Fruit fly (Drosophila melanogaster) whole organism, embryonic: ENCODE measurements around the gene CG6067.

ENCODE experiments used
- B-H2 ChIP-seq: fragments of 200-800 bp; sonication (Bioruptor generic); optimal IDR thresholded peaks from 2 replicates; lab custom pipeline; 2018; ENCODE audit warnings: missing biosample characterization, mild to moderate bottlenecking, missing genetic modification characterization
- Blimp-1 ChIP-seq: fragments of 200-800 bp; sonication (Bioruptor generic); optimal IDR thresholded peaks from 3 replicates; lab custom pipeline; 2018; ENCODE audit warnings: missing biosample characterization, missing genetic modification characterization, mild to moderate bottlenecking, moderate library complexity, missing genetic modification reagents
- Bteb2 ChIP-seq: fragments of 200-800 bp; sonication (Bioruptor generic); optimal IDR thresholded peaks from 2 replicates; lab custom pipeline; 2016; ENCODE audit warnings: missing biosample characterization, missing genetic modification characterization
- C15 ChIP-seq: fragments of 200-800 bp; sonication (Bioruptor generic); IDR thresholded peaks from 3 replicates; pipeline ENCODE4 v1.3.6; 2022; ENCODE audit warnings: missing biosample characterization, missing genetic modification characterization
- CG10147 ChIP-seq: fragments of 200-800 bp; sonication (Bioruptor generic); optimal IDR thresholded peaks from 2 replicates; lab custom pipeline; 2019; ENCODE audit warnings: missing biosample characterization, mild to moderate bottlenecking, missing genetic modification characterization, moderate library complexity
- CG10979 ChIP-seq: fragments of 200-800 bp; sonication (Bioruptor generic); optimal IDR thresholded peaks from 2 replicates; lab custom pipeline; 2018; ENCODE audit warnings: missing biosample characterization, mild to moderate bottlenecking, missing genetic modification characterization, moderate library complexity
- CG11560 ChIP-seq: fragments of 200-800 bp; sonication (Bioruptor generic); IDR thresholded peaks from 3 replicates; pipeline ENCODE4 v1.3.6; 2022; ENCODE audit warnings: missing biosample characterization, missing genetic modification characterization
- CG12219 ChIP-seq: fragments of 200-800 bp; sonication (Bioruptor generic); optimal IDR thresholded peaks from 3 replicates; lab custom pipeline; 2018; ENCODE audit warnings: missing biosample characterization, mild to moderate bottlenecking, missing genetic modification characterization
- CG1233 ChIP-seq: fragments of 200-800 bp; sonication (Bioruptor generic); optimal IDR thresholded peaks from 4 replicates; lab custom pipeline; 2018; ENCODE audit warnings: missing biosample characterization, mild to moderate bottlenecking, missing genetic modification characterization
- CG13123 ChIP-seq: fragments of 200-800 bp; sonication (Bioruptor generic); optimal IDR thresholded peaks from 2 replicates; lab custom pipeline; 2016; ENCODE audit warnings: missing biosample characterization, missing genetic modification characterization
- CG13894 ChIP-seq: fragments of 200-800 bp; sonication (Bioruptor generic); optimal IDR thresholded peaks from 3 replicates; lab custom pipeline; 2018; ENCODE audit warnings: missing biosample characterization, mild to moderate bottlenecking, missing genetic modification characterization, moderate library complexity
- CG14710 ChIP-seq: fragments of 200-800 bp; sonication (Bioruptor generic); optimal IDR thresholded peaks from 3 replicates; lab custom pipeline; 2019; ENCODE audit warnings: missing biosample characterization, mild to moderate bottlenecking, missing genetic modification characterization, moderate library complexity
- CG14965 ChIP-seq: fragments of 200-800 bp; sonication (Bioruptor generic); optimal IDR thresholded peaks from 2 replicates; lab custom pipeline; 2016; ENCODE audit warnings: missing biosample characterization, missing genetic modification characterization, borderline replicate concordance
- CG16779 ChIP-seq: fragments of 200-800 bp; sonication (Bioruptor generic); IDR thresholded peaks from 2 replicates; pipeline ENCODE4 v1.3.6; 2022; ENCODE audit warnings: missing biosample characterization, missing genetic modification characterization
- CG17802 ChIP-seq: fragments of 200-800 bp; sonication (Bioruptor generic); optimal IDR thresholded peaks from 2 replicates; lab custom pipeline; 2018; ENCODE audit warnings: missing biosample characterization, mild to moderate bottlenecking, missing genetic modification characterization, moderate library complexity
- CG31365 ChIP-seq: fragments of 200-800 bp; sonication (Bioruptor generic); optimal IDR thresholded peaks from 2 replicates; lab custom pipeline; 2018; ENCODE audit warnings: missing biosample characterization, mild to moderate bottlenecking, missing genetic modification characterization
- CG32767 ChIP-seq: fragments of 200-800 bp; sonication (Bioruptor generic); IDR thresholded peaks from 2 replicates; pipeline ENCODE4 v1.3.6; 2022; ENCODE audit warnings: missing biosample characterization, missing genetic modification characterization
- CG4707 ChIP-seq: fragments of 200-800 bp; sonication (Bioruptor generic); optimal IDR thresholded peaks from 2 replicates; lab custom pipeline; 2018; ENCODE audit warnings: missing biosample characterization, mild to moderate bottlenecking, missing genetic modification characterization, moderate library complexity
- CG4820 ChIP-seq: fragments of 200-800 bp; sonication (Bioruptor generic); optimal IDR thresholded peaks from 3 replicates; lab custom pipeline; 2016; ENCODE audit warnings: missing biosample characterization, missing genetic modification characterization
- CG5180 ChIP-seq: fragments of 200-800 bp; sonication (Bioruptor generic); optimal IDR thresholded peaks from 3 replicates; lab custom pipeline; 2017; ENCODE audit warnings: missing biosample characterization, missing genetic modification characterization, mild to moderate bottlenecking, moderate library complexity, missing genetic modification reagents
- CG7357 ChIP-seq: fragments of 200-800 bp; sonication (Bioruptor generic); IDR thresholded peaks from 3 replicates; pipeline ENCODE4 v1.3.6; 2022; ENCODE audit warnings: missing biosample characterization, missing genetic modification characterization
- CG7372 ChIP-seq: fragments of 200-800 bp; sonication (Bioruptor generic); IDR thresholded peaks from 2 replicates; pipeline ENCODE4 v1.3.6; 2022; ENCODE audit warnings: missing biosample characterization, missing genetic modification characterization
- CG8359 ChIP-seq: fragments of 200-800 bp; sonication (Bioruptor generic); optimal IDR thresholded peaks from 2 replicates; lab custom pipeline; 2017; ENCODE audit warnings: missing biosample characterization, mild to moderate bottlenecking, missing genetic modification characterization, borderline replicate concordance
- CG9215 ChIP-seq: fragments of 200-800 bp; sonication (Bioruptor generic); IDR thresholded peaks from 2 replicates; pipeline ENCODE4 v1.3.6; 2022; ENCODE audit warnings: missing biosample characterization, missing genetic modification characterization
- Camta ChIP-seq: fragments of 200-800 bp; sonication (Bioruptor generic); optimal IDR thresholded peaks from 2 replicates; lab custom pipeline; 2016; ENCODE audit warnings: missing biosample characterization, missing genetic modification characterization
- D19A ChIP-seq: fragments of 200-800 bp; optimal IDR thresholded peaks from 3 replicates; lab custom pipeline; 2019; ENCODE audit warnings: missing biosample characterization, mild to moderate bottlenecking, missing genetic modification characterization, moderate library complexity
- Gug ChIP-seq: fragments of 200-800 bp; sonication (Bioruptor generic); IDR thresholded peaks from 4 replicates; pipeline ENCODE4 v1.3.6; 2022; ENCODE audit warnings: missing biosample characterization, missing genetic modification characterization
- HmgZ ChIP-seq: fragments of 200-800 bp; sonication (Bioruptor generic); optimal IDR thresholded peaks from 2 replicates; lab custom pipeline; 2018; ENCODE audit warnings: missing biosample characterization, mild to moderate bottlenecking, missing genetic modification characterization
- Hmr ChIP-seq: fragments of 200-800 bp; sonication (Bioruptor generic); optimal IDR thresholded peaks from 3 replicates; lab custom pipeline; 2017; ENCODE audit warnings: mild to moderate bottlenecking, missing biosample characterization, missing genetic modification reagents, missing genetic modification characterization
- MESR4 ChIP-seq: fragments of 200-800 bp; sonication (Bioruptor generic); optimal IDR thresholded peaks from 2 replicates; lab custom pipeline; 2018; ENCODE audit warnings: missing biosample characterization, mild to moderate bottlenecking, missing genetic modification characterization, moderate library complexity
- Oli ChIP-seq: fragments of 200-800 bp; sonication (Bioruptor generic); optimal IDR thresholded peaks from 2 replicates; lab custom pipeline; 2018; ENCODE audit warnings: missing biosample characterization, mild to moderate bottlenecking, missing genetic modification characterization, moderate library complexity
- Usf ChIP-seq: fragments of 200-800 bp; sonication (Bioruptor generic); optimal IDR thresholded peaks from 2 replicates; lab custom pipeline; 2017; ENCODE audit warnings: missing genotype, missing biosample characterization, missing genetic modification characterization
- ara ChIP-seq: fragments of 200-800 bp; sonication (Bioruptor generic); IDR thresholded peaks from 2 replicates; pipeline ENCODE4 v1.3.6; 2022; ENCODE audit warnings: missing biosample characterization, missing genetic modification characterization
- ase ChIP-seq: fragments of 200-800 bp; sonication (Bioruptor generic); IDR thresholded peaks from 3 replicates; pipeline ENCODE4 v1.3.6; 2022; ENCODE audit warnings: missing biosample characterization, missing genetic modification characterization
- bsh ChIP-seq, 2 experiments: fragments of 200-800 bp; sonication (Bioruptor generic); optimal IDR thresholded peaks; 2 replicates each; lab custom pipeline; 2017 to 2018; ENCODE audit warnings: mild to moderate bottlenecking in 2 of 2, missing biosample characterization in 2 of 2, missing genetic modification characterization in 2 of 2, moderate library complexity in 1 of 2
- dan ChIP-seq: fragments of 200-800 bp; sonication (Bioruptor generic); IDR thresholded peaks from 2 replicates; pipeline ENCODE4 v1.3.6; 2022; ENCODE audit warnings: missing biosample characterization, missing genetic modification characterization
- dpn ChIP-seq, 2 experiments: fragments of 200-800 bp; sonication (Bioruptor generic); optimal IDR thresholded peaks; 3 replicates each; lab custom pipeline; 2016; ENCODE audit warnings: missing biosample characterization in 2 of 2, missing genetic modification characterization in 2 of 2
- emc ChIP-seq: fragments of 200-800 bp; sonication (Bioruptor generic); optimal IDR thresholded peaks from 2 replicates; lab custom pipeline; 2016; ENCODE audit warnings: missing biosample characterization, missing genetic modification characterization
- exex ChIP-seq: fragments of 200-800 bp; sonication (Bioruptor generic); optimal IDR thresholded peaks from 4 replicates; lab custom pipeline; 2018; ENCODE audit warnings: missing biosample characterization, mild to moderate bottlenecking, missing genetic modification characterization, moderate library complexity
- fd3F ChIP-seq: fragments of 200-800 bp; sonication (Bioruptor generic); optimal IDR thresholded peaks from 2 replicates; lab custom pipeline; 2018; ENCODE audit warnings: missing biosample characterization, mild to moderate bottlenecking, missing genetic modification characterization, moderate library complexity
- fru ChIP-seq: fragments of >200 bp; optimal IDR thresholded peaks from 2 replicates; lab custom pipeline; 2017
- klu ChIP-seq: fragments of 200-800 bp; sonication (Bioruptor generic); IDR thresholded peaks from 2 replicates; pipeline ENCODE4 v1.3.6; 2022; ENCODE audit warnings: missing biosample characterization, missing genetic modification characterization
- pb ChIP-seq: fragments of 200-800 bp; sonication (Bioruptor generic); optimal IDR thresholded peaks from 3 replicates; lab custom pipeline; 2016; ENCODE audit warnings: missing biosample characterization, missing genetic modification characterization
- sim ChIP-seq: fragments of 200-800 bp; sonication (Bioruptor generic); IDR thresholded peaks from 2 replicates; pipeline ENCODE4 v1.3.6; 2022; ENCODE audit warnings: missing biosample characterization, missing genetic modification characterization
- sisA ChIP-seq: fragments of 200-800 bp; sonication (Bioruptor generic); IDR thresholded peaks from 2 replicates; pipeline ENCODE4 v1.3.6; 2022; ENCODE audit warnings: missing biosample characterization, missing genetic modification characterization
- sna ChIP-seq: fragments of 200-800 bp; sonication (Bioruptor generic); IDR thresholded peaks from 2 replicates; pipeline ENCODE4 v1.3.6; 2022; ENCODE audit warnings: missing biosample characterization, missing genetic modification characterization; ENCODE audit not compliant: partially characterized antibody
- sr ChIP-seq: fragments of 200-800 bp; sonication (Bioruptor generic); IDR thresholded peaks from 3 replicates; pipeline ENCODE4 v1.3.6; 2022; ENCODE audit warnings: missing biosample characterization, missing genetic modification characterization
- sug ChIP-seq: fragments of 200-800 bp; optimal IDR thresholded peaks from 2 replicates; lab custom pipeline; 2019; ENCODE audit warnings: missing biosample characterization, mild to moderate bottlenecking, missing genetic modification characterization, moderate library complexity
- tll ChIP-seq, 2 experiments: fragments of 200-800 bp in 1 of 2; fragments of >200 bp in 1 of 2; sonication (Bioruptor generic) in 1 of 2; optimal IDR thresholded peaks; 2 replicates each; lab custom pipeline; 2017 to 2019; ENCODE audit warnings: missing biosample characterization in 2 of 2, missing genetic modification characterization in 2 of 2, mild to moderate bottlenecking in 1 of 2, moderate library complexity in 1 of 2
- ttk ChIP-seq: fragments of 200-800 bp; sonication (Bioruptor generic); IDR thresholded peaks from 2 replicates; pipeline ENCODE4 v2.1.2; 2022; ENCODE audit warnings: missing biosample characterization, missing genetic modification characterization
- vvl ChIP-seq: fragments of 200-800 bp; sonication (Bioruptor generic); IDR thresholded peaks from 2 replicates; pipeline ENCODE4 v1.3.6; 2022; ENCODE audit warnings: missing biosample characterization, missing genetic modification characterization

The CG6067 gene

dm6 chrX:5907916-5908315, 47.5 kb upstream of the CG6067 start, which contains the start of gene CG12236 (continued):
- peak; percentile 3 for TF ChIP-seq Oli (tag; lab: Kevin White, UChicago)
- TF ChIP-seq D19A: peak; percentile 35
- TF ChIP-seq Blimp-1 (GFP tag; lab: Kevin White, UChicago): no peak
- TF ChIP-seq Hmr (GFP tag; lab: Kevin White, UChicago): peak; percentile 71
- no peak for TF ChIP-seq ara (GFP tag; lab: Robert Waterston, UW)
- no peak; the same call in 1 of the 2 replicates for TF ChIP-seq ttk
- no peak for TF ChIP-seq sim (GFP tag; lab: Robert Waterston, UW)
- TF ChIP-seq bsh (GFP tag; optimal IDR thresholded peaks at IDR 0.05; lab: Kevin White, UChicago): peak in 1 of 2 experiments; percentile 12
- no peak for TF ChIP-seq dan
- 0 out of 2 replicates have a peak, but pooled peaks have one; percentile 21 for TF ChIP-seq CG32767 (GFP tag; lab: Robert Waterston, UW)
- TF ChIP-seq fru: no peak
- peak; percentile 61 for TF ChIP-seq vvl (GFP tag; lab: Robert Waterston, UW)
- TF ChIP-seq CG31365 (tag; lab: Kevin White, UChicago): peak; percentile 9
- TF ChIP-seq CG9215 (GFP tag; lab: Robert Waterston, UW): no peak
- TF ChIP-seq CG5180 (GFP tag; lab: Kevin White, UChicago): no peak
- TF ChIP-seq CG4707 (GFP tag; lab: Kevin White, UChicago): peak; percentile 13
- TF ChIP-seq sisA (GFP tag; lab: Robert Waterston, UW): no peak
- no peak for TF ChIP-seq Bteb2 (GFP tag; lab: Kevin White, UChicago)
- TF ChIP-seq tll (GFP tag; optimal IDR thresholded peaks at IDR 0.05; lab: Kevin White, UChicago): no peak
- TF ChIP-seq emc (GFP tag; lab: Kevin White, UChicago): no peak
- peak; percentile 67 for TF ChIP-seq sug (tag; lab: Kevin White, UChicago)
- no peak for TF ChIP-seq klu
- TF ChIP-seq CG13894 (tag; lab: Kevin White, UChicago): peak; percentile 71
- peak; percentile 23 for TF ChIP-seq CG1233 (GFP tag; lab: Kevin White, UChicago)
- TF ChIP-seq CG12219 (GFP tag; lab: Kevin White, UChicago): no peak
- TF ChIP-seq CG7357 (GFP tag; lab: Robert Waterston, UW): no peak
- TF ChIP-seq fd3F (GFP tag; lab: Kevin White, UChicago): peak; percentile 2
- no peak for TF ChIP-seq CG8359 (GFP tag; lab: Kevin White, UChicago)
- peak; percentile 73 for TF ChIP-seq CG14710 (tag; lab: Kevin White, UChicago)
- TF ChIP-seq C15: no peak
- peak; percentile 25 to 59 for TF ChIP-seq dpn (GFP tag; optimal IDR thresholded peaks at IDR 0.05; lab: Kevin White, UChicago)
- TF ChIP-seq CG4820 (GFP tag; lab: Kevin White, UChicago): no peak
- no peak for TF ChIP-seq exex (tag; lab: Kevin White, UChicago)
- TF ChIP-seq Camta (GFP tag; lab: Kevin White, UChicago): peak; percentile 37
- peak; percentile 28 for TF ChIP-seq CG10979 (tag; lab: Kevin White, UChicago)
- peak; percentile 39 for TF ChIP-seq CG10147 (GFP tag; lab: Kevin White, UChicago)
- TF ChIP-seq CG17802 (tag; lab: Kevin White, UChicago): no peak
- TF ChIP-seq Usf (GFP tag; lab: Kevin White, UChicago): peak; percentile 5
- 0 out of 3 replicates have a peak, but pooled peaks have one; percentile 36 for TF ChIP-seq sr (GFP tag; lab: Robert Waterston, UW)
- 0 out of 3 replicates have a peak, but pooled peaks have one; percentile 50 for TF ChIP-seq CG11560 (tag; lab: Robert Waterston, UW)
- no peak for TF ChIP-seq sna (GFP tag; lab: Robert Waterston, UW)
- TF ChIP-seq B-H2 (GFP tag; lab: Kevin White, UChicago): peak; percentile 74
- peak; percentile 90 for TF ChIP-seq MESR4 (GFP tag; lab: Kevin White, UChicago)
- TF ChIP-seq CG16779 (GFP tag; lab: Robert Waterston, UW): no peak
- no peak for TF ChIP-seq CG13123 (GFP tag; lab: Kevin White, UChicago)
- no peak for TF ChIP-seq CG7372
- no peak for TF ChIP-seq CG14965 (GFP tag; lab: Kevin White, UChicago)
- TF ChIP-seq pb (GFP tag; lab: Kevin White, UChicago): no peak
- TF ChIP-seq HmgZ (tag; lab: Kevin White, UChicago): peak; percentile 85
- TF ChIP-seq Gug (GFP tag; lab: Robert Waterston, UW): no peak
- no peak for TF ChIP-seq ase
